Worm (Caenorhabditis elegans) whole organism, young adult: ENCODE measurements around the gene epic-3.

ENCODE experiments used
- B0336.3 ChIP-seq: fragments of 200-800 bp; sonication (Bioruptor generic); IDR thresholded peaks from 2 replicates; pipeline ENCODE4 v1.3.6; 2022; ENCODE audit warnings: missing genetic modification characterization, missing compliant biosample characterization
- C06A6.2 ChIP-seq: fragments of 200-800 bp; sonication (Bioruptor generic); conservative IDR thresholded peaks from 2 replicates; pipeline ENCODE4 v1.3.6; 2022; ENCODE audit warnings: missing genetic modification characterization, missing compliant biosample characterization
- F33H1.4 ChIP-seq: fragments of 200-800 bp; sonication (Bioruptor generic); IDR thresholded peaks from 2 replicates; pipeline ENCODE4 v1.3.6; 2022; ENCODE audit warnings: missing genetic modification reagents, missing genetic modification characterization, missing compliant biosample characterization
- K11D2.4 ChIP-seq: fragments of 200-800 bp; sonication (Bioruptor generic); IDR thresholded peaks from 2 replicates; pipeline ENCODE4 v1.3.6; 2022; ENCODE audit warnings: missing genetic modification reagents, missing genetic modification characterization, missing compliant biosample characterization
- T07F8.4 ChIP-seq: sonication (generic microtip); optimal IDR thresholded peaks from 2 replicates; lab custom pipeline; 2016; ENCODE audit warnings: mild to moderate bottlenecking, missing genetic modification characterization, moderate library complexity, missing compliant biosample characterization
- T26A5.8 ChIP-seq: sonication (generic microtip); optimal IDR thresholded peaks from 2 replicates; lab custom pipeline; 2016; ENCODE audit warnings: missing genetic modification characterization, missing compliant biosample characterization
- Y53G8AR.9 ChIP-seq: fragments of 200-800 bp; sonication (Bioruptor generic); conservative IDR thresholded peaks from 2 replicates; pipeline ENCODE4 v1.3.6; 2022; ENCODE audit warnings: missing genetic modification reagents, missing genetic modification characterization, missing compliant biosample characterization
- Y56A3A.18 ChIP-seq: fragments of 200-800 bp; sonication (Bioruptor generic); IDR thresholded peaks from 2 replicates; pipeline ENCODE4 v1.3.6; 2022; ENCODE audit warnings: missing genetic modification reagents, missing genetic modification characterization, missing compliant biosample characterization
- Y79H2A.3 ChIP-seq: fragments of 200-800 bp; sonication (Bioruptor generic); conservative IDR thresholded peaks from 2 replicates; pipeline ENCODE4 v1.3.6; 2022; ENCODE audit warnings: missing genetic modification reagents, missing genetic modification characterization, missing compliant biosample characterization
- Y95B8A.8 ChIP-seq: fragments of 200-800 bp; sonication (Bioruptor generic); IDR thresholded peaks from 2 replicates; pipeline ENCODE4 v1.3.6; 2022; ENCODE audit warnings: missing genetic modification reagents, missing genetic modification characterization, missing compliant biosample characterization
- ama-1 ChIP-seq, 3 experiments: fragments of 150-350 bp in 1 of 3; sonication (generic microtip) in 2 of 3; optimal IDR thresholded peaks; 2 replicates each; lab custom pipeline; 2014 to 2018; ENCODE audit warnings: missing biosample characterization in 2 of 3, missing genetic modification characterization in 2 of 3, missing genetic modification reagents in 2 of 3
- aptf-2 ChIP-seq: fragments of 200-800 bp; sonication (Bioruptor generic); conservative IDR thresholded peaks from 2 replicates; pipeline ENCODE4 v1.3.6; 2022; ENCODE audit warnings: missing genetic modification reagents, missing genetic modification characterization, missing compliant biosample characterization
- atf-7 ChIP-seq: sonication (generic microtip); optimal IDR thresholded peaks from 2 replicates; lab custom pipeline; 2017; ENCODE audit warnings: mild to moderate bottlenecking, missing genetic modification characterization, missing compliant biosample characterization
- attf-6 ChIP-seq: fragments of 200-800 bp; sonication (Bioruptor generic); IDR thresholded peaks from 2 replicates; pipeline ENCODE4 v1.3.6; 2022; ENCODE audit warnings: missing genetic modification reagents, missing genetic modification characterization, missing compliant biosample characterization
- ceh-100 ChIP-seq: fragments of 200-800 bp; sonication (Bioruptor generic); IDR thresholded peaks from 2 replicates; pipeline ENCODE4 v1.3.6; 2022; ENCODE audit warnings: missing genetic modification reagents, missing genetic modification characterization, missing compliant biosample characterization
- ceh-40 ChIP-seq: fragments of 200-800 bp; sonication (Bioruptor generic); IDR thresholded peaks from 2 replicates; pipeline ENCODE4 v1.3.6; 2022; ENCODE audit warnings: missing genetic modification characterization, missing compliant biosample characterization
- ceh-58 ChIP-seq: fragments of 200-800 bp; sonication (Bioruptor generic); IDR thresholded peaks from 2 replicates; pipeline ENCODE4 v1.3.6; 2022; ENCODE audit warnings: missing genetic modification characterization, missing compliant biosample characterization
- ceh-79 ChIP-seq: sonication (generic microtip); optimal IDR thresholded peaks from 2 replicates; lab custom pipeline; 2017; ENCODE audit warnings: mild to moderate bottlenecking, missing genetic modification characterization, missing compliant biosample characterization
- die-1 ChIP-seq: sonication (generic microtip); optimal IDR thresholded peaks from 2 replicates; lab custom pipeline; 2016; ENCODE audit warnings: missing genotype, mild to moderate bottlenecking, missing genetic modification characterization, missing compliant biosample characterization
- dox-1 ChIP-seq: fragments of 200-800 bp; sonication (Bioruptor generic); IDR thresholded peaks from 2 replicates; pipeline ENCODE4 v1.3.6; 2022; ENCODE audit warnings: missing genetic modification reagents, missing genetic modification characterization, missing compliant biosample characterization
- dpff-1 ChIP-seq: sonication (generic microtip); optimal IDR thresholded peaks from 2 replicates; lab custom pipeline; 2017; ENCODE audit warnings: mild to moderate bottlenecking, missing genetic modification characterization, missing compliant biosample characterization
- efl-1 ChIP-seq: fragments of 150-350 bp; optimal IDR thresholded peaks from 2 replicates; lab custom pipeline; 2014; ENCODE audit warnings: missing biosample characterization, missing genetic modification reagents, missing genetic modification characterization
- egl-44 ChIP-seq: fragments of 200-800 bp; sonication (Bioruptor generic); IDR thresholded peaks from 2 replicates; pipeline ENCODE4 v1.3.6; 2022; ENCODE audit warnings: missing genetic modification reagents, missing genetic modification characterization, missing compliant biosample characterization
- ekl-4 ChIP-seq: fragments of 200-800 bp; sonication (Bioruptor generic); IDR thresholded peaks from 2 replicates; pipeline ENCODE4 v1.3.6; 2022; ENCODE audit warnings: missing genetic modification reagents, missing genetic modification characterization, missing compliant biosample characterization
- hlh-12 ChIP-seq: sonication (generic microtip); optimal IDR thresholded peaks from 2 replicates; lab custom pipeline; 2016; ENCODE audit warnings: missing genetic modification characterization, missing compliant biosample characterization
- hlh-26 ChIP-seq: fragments of 200-800 bp; sonication (Bioruptor generic); conservative IDR thresholded peaks from 2 replicates; pipeline ENCODE4 v1.3.6; 2022; ENCODE audit warnings: missing genetic modification reagents, missing genetic modification characterization, missing compliant biosample characterization
- hmg-1.2 ChIP-seq: fragments of 200-800 bp; sonication (Bioruptor generic); IDR thresholded peaks from 2 replicates; pipeline ENCODE4 v1.3.6; 2022; ENCODE audit warnings: missing genetic modification reagents, missing genetic modification characterization, missing compliant biosample characterization
- let-526 ChIP-seq: fragments of 200-800 bp; sonication (Bioruptor generic); IDR thresholded peaks from 2 replicates; pipeline ENCODE4 v1.3.6; 2022; ENCODE audit warnings: missing genetic modification reagents, missing genetic modification characterization, missing compliant biosample characterization
- lin-54 ChIP-seq: fragments of 200-800 bp; sonication (Bioruptor generic); optimal IDR thresholded peaks from 2 replicates; lab custom pipeline; 2018; ENCODE audit warnings: mild to moderate bottlenecking, missing genetic modification characterization, missing compliant biosample characterization
- madf-3 ChIP-seq: fragments of 200-800 bp; sonication (Bioruptor generic); IDR thresholded peaks from 2 replicates; pipeline ENCODE4 v1.3.6; 2022; ENCODE audit warnings: missing genetic modification reagents, missing genetic modification characterization, missing compliant biosample characterization
- madf-6 ChIP-seq: fragments of 200-800 bp; sonication (Bioruptor generic); IDR thresholded peaks from 2 replicates; pipeline ENCODE4 v1.3.6; 2022; ENCODE audit warnings: missing genetic modification reagents, missing genetic modification characterization, missing compliant biosample characterization
- madf-8 ChIP-seq: fragments of 200-800 bp; sonication (Bioruptor generic); conservative IDR thresholded peaks from 2 replicates; pipeline ENCODE4 v1.3.6; 2022; ENCODE audit warnings: missing genetic modification reagents, missing genetic modification characterization, missing compliant biosample characterization
- mxl-1 ChIP-seq: sonication (generic microtip); optimal IDR thresholded peaks from 2 replicates; lab custom pipeline; 2016; ENCODE audit warnings: missing genetic modification characterization, missing compliant biosample characterization
- nfyb-1 ChIP-seq: fragments of 200-800 bp; sonication (Bioruptor generic); IDR thresholded peaks from 2 replicates; pipeline ENCODE4 v1.3.6; 2022; ENCODE audit warnings: missing genetic modification reagents, missing genetic modification characterization, missing compliant biosample characterization
- nhr-90 ChIP-seq: sonication (generic microtip); optimal IDR thresholded peaks from 2 replicates; lab custom pipeline; 2016; ENCODE audit warnings: missing genotype, mild to moderate bottlenecking, missing genetic modification characterization, missing compliant biosample characterization
- pha-4 ChIP-seq: fragments of 150-350 bp; sonication (generic microtip); optimal IDR thresholded peaks from 2 replicates; lab custom pipeline; 2014; ENCODE audit warnings: missing biosample characterization, missing genetic modification reagents, missing genetic modification characterization
- rcor-1 ChIP-seq: fragments of 200-800 bp; sonication (Bioruptor generic); IDR thresholded peaks from 2 replicates; pipeline ENCODE4 v1.3.6; 2022; ENCODE audit warnings: missing genetic modification reagents, missing genetic modification characterization, missing compliant biosample characterization
- rec-8 ChIP-seq, 2 experiments: sonication (generic microtip); optimal IDR thresholded peaks; 2 replicates each; lab custom pipeline; 2016; ENCODE audit warnings: mild to moderate bottlenecking in 2 of 2, missing genetic modification characterization in 2 of 2, missing genetic modification reagents in 2 of 2, missing genotype in 2 of 2, missing biosample characterization in 1 of 2, missing compliant biosample characterization in 1 of 2, moderate library complexity in 1 of 2
- snpc-3.4 ChIP-seq: sonication (generic microtip); optimal IDR thresholded peaks from 2 replicates; lab custom pipeline; 2017; ENCODE audit warnings: missing genetic modification characterization, mild to moderate bottlenecking, missing compliant biosample characterization, antibody characterized with exemption, moderate library complexity, missing genotype, missing genetic modification reagents
- sptf-2 ChIP-seq: fragments of 200-800 bp; sonication (Bioruptor generic); optimal IDR thresholded peaks from 2 replicates; lab custom pipeline; 2018; ENCODE audit warnings: mild to moderate bottlenecking, missing genetic modification characterization, missing compliant biosample characterization
- tbp1 ChIP-seq: fragments of 200-800 bp; sonication (Bioruptor generic); optimal IDR thresholded peaks from 2 replicates; lab custom pipeline; 2018; ENCODE audit warnings: mild to moderate bottlenecking, missing genetic modification characterization, missing compliant biosample characterization
- tbx-9 ChIP-seq: sonication (generic microtip); optimal IDR thresholded peaks from 2 replicates; lab custom pipeline; 2016; ENCODE audit warnings: borderline replicate concordance, missing genetic modification characterization, inconsistent platforms, missing compliant biosample characterization
- zim-3 ChIP-seq: sonication (generic microtip); optimal IDR thresholded peaks from 2 replicates; lab custom pipeline; 2017; ENCODE audit warnings: mild to moderate bottlenecking, missing genetic modification characterization, moderate library complexity, missing compliant biosample characterization

The epic-3 gene

DNA sequence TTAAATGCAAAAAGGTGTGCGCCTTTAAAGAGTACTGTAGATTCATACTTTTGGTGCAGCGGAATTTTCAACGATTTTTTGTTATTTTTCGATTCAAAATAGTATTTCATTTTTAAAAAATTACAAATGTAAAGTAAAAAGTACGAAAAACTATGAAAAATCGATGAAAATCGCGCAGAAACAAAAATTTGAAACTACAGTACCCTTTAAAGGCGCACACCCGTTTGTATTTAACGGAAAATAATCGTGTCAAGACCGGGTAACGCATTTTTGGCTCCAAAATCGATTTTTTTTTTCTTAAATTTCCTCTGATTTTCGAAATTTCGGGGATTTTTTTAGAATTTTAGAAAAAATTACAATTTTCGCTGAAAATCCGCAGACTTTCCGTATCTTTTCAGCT, 16.2 kb downstream of the epic-3 start (continued):
- TF ChIP-seq K11D2.4 (GFP tag; lab: Robert Waterston, UW) (no peak), nhr-90 (tag; lab: Kevin White, UChicago) (no peak), Y56A3A.18 (GFP tag; lab: Robert Waterston, UW) (no peak), tbp1 (GFP tag; lab: Kevin White, UChicago) (no peak)
- TF ChIP-seq, all 124 proteins: peak for 8

DNA sequence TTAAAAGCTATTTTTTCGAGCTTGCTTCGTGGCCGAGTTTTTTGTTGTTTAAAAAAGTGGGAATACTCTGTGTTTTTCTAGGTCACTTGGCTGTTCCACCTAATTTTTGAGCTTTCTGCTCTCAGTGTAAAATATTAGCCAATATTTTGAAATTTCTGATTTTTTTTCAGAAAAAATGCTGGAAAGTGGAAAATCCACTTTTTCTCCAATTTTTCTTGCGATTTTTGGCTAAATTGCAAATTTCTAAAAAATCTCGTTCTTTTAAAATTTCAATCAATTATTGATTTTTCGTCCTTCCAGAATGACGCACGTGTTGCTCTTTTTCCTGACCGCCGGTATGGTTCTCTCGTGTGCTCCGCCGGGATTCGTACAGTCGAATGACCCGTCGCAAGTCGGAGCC, 17.2 kb downstream of the epic-3 start, which contains the start of gene K08D12.4:
TSS of gene K08D12.4 (plus strand) at position 301 of the 400 bp plus-strand sequence.
- TF ChIP-seq T07F8.4 (tag; lab: Kevin White, UChicago) (no peak), ceh-40 (GFP tag; lab: Robert Waterston, UW) (no peak), madf-8 (no peak), aptf-2 (GFP tag; lab: Robert Waterston, UW) (no peak), sptf-2 (GFP tag; lab: Kevin White, UChicago) (no peak), C06A6.2 (GFP tag; lab: Robert Waterston, UW) (no peak), zim-3 (tag; lab: Kevin White, UChicago) (no peak), ekl-4 (GFP tag; lab: Robert Waterston, UW) (no peak), madf-3 (no peak), tbx-9 (no peak)
- TF ChIP-seq, all 124 proteins: peak for 0

- no peak for TF ChIP-seq ceh-79
- no peak for TF ChIP-seq rec-8 (tag; optimal IDR thresholded peaks at IDR 0.05; lab: Kevin White, UChicago)
- TF ChIP-seq Y53G8AR.9 (GFP tag; lab: Robert Waterston, UW), result no peak
- no peak for TF ChIP-seq madf-8
- TF ChIP-seq attf-6 (GFP tag; lab: Robert Waterston, UW), result no peak
- no peak for TF ChIP-seq ama-1 (optimal IDR thresholded peaks at IDR 0.05; lab: Kevin White, UChicago)
- no peak for TF ChIP-seq ama-1 (GFP tag; optimal IDR thresholded peaks at IDR 0.05; lab: Kevin White, UChicago)
- TF ChIP-seq sptf-2 (GFP tag; lab: Kevin White, UChicago), result no peak
- no peak for TF ChIP-seq ceh-100 (GFP tag; lab: Robert Waterston, UW)
- no peak for TF ChIP-seq snpc-3.4
- TF ChIP-seq T26A5.8 (tag; lab: Kevin White, UChicago), result no peak
- TF ChIP-seq T07F8.4 (tag; lab: Kevin White, UChicago), result no peak
- no peak for TF ChIP-seq rcor-1
- no peak for TF ChIP-seq B0336.3 (GFP tag; lab: Robert Waterston, UW)
- no peak for TF ChIP-seq F33H1.4 (GFP tag; lab: Robert Waterston, UW)
- TF ChIP-seq dpff-1 (tag; lab: Kevin White, UChicago), result no peak
- no peak for TF ChIP-seq dox-1
Measured at ce11 chrIV:1699599-1699998, 24.6 kb downstream of the epic-3 start, which contains the start of gene bus-2. Gene bus-2 (plus strand): TSS chrIV:1699899.

ce11 chrIV:1691651-1692050, 32.5 kb downstream of the epic-3 start:
- no peak for TF ChIP-seq nfyb-1 (GFP tag; lab: Robert Waterston, UW)
- TF ChIP-seq Y79H2A.3 (GFP tag; lab: Robert Waterston, UW), result no peak
- TF ChIP-seq die-1 (tag; lab: Kevin White, UChicago), result no peak
- no peak for TF ChIP-seq hmg-1.2 (GFP tag; lab: Robert Waterston, UW)
- no peak for TF ChIP-seq egl-44
- TF ChIP-seq efl-1 (GFP tag; lab: Kevin White, UChicago), result no peak
- TF ChIP-seq lin-54, result no peak
- TF ChIP-seq K11D2.4 (GFP tag; lab: Robert Waterston, UW), result no peak
- TF ChIP-seq pha-4 (tag; lab: Kevin White, UChicago), result no peak
- TF ChIP-seq Y95B8A.8 (GFP tag; lab: Robert Waterston, UW), result no peak
- no peak for TF ChIP-seq ceh-58 (GFP tag; lab: Robert Waterston, UW)
- no peak for TF ChIP-seq hlh-12 (tag; lab: Kevin White, UChicago)
- TF ChIP-seq dpff-1 (tag; lab: Kevin White, UChicago), result no peak
- no peak for TF ChIP-seq madf-6
- no peak for TF ChIP-seq Y53G8AR.9 (GFP tag; lab: Robert Waterston, UW)
- no peak for TF ChIP-seq hlh-26
- no peak for TF ChIP-seq mxl-1 (tag; lab: Kevin White, UChicago)
- no peak for TF ChIP-seq aptf-2 (GFP tag; lab: Robert Waterston, UW)
- TF ChIP-seq atf-7 (tag; lab: Kevin White, UChicago), result no peak
- TF ChIP-seq let-526, result no peak
